Worm (Caenorhabditis elegans) whole organism, midembryonic: Measurements from ENCODE around the gene anoh-2.

Experiments used
- T22C8.4 ChIP-seq: fragments of 200-800 bp; sonication (Bioruptor generic); IDR thresholded peaks from 2 replicates; pipeline ENCODE4 v1.3.6; 2022; ENCODE audit warnings: missing genetic modification characterization, missing compliant biosample characterization
- cog-1 ChIP-seq: sonication (generic microtip); optimal IDR thresholded peaks from 2 replicates; lab custom pipeline; 2016; ENCODE audit warnings: missing genetic modification characterization, missing compliant biosample characterization
- flt-1 ChIP-seq: fragments of 200-800 bp; sonication (Bioruptor generic); IDR thresholded peaks from 2 replicates; pipeline ENCODE4 v1.3.6; 2022; ENCODE audit warnings: missing genetic modification characterization, missing compliant biosample characterization
- med-1 ChIP-seq: sonication (generic microtip); optimal IDR thresholded peaks from 2 replicates; lab custom pipeline; 2017; ENCODE audit warnings: missing genetic modification characterization, mild to moderate bottlenecking, missing compliant biosample characterization, antibody characterized with exemption, missing genetic modification reagents; ENCODE audit not compliant: insufficient read depth
- ref-1 ChIP-seq: fragments of 200-800 bp; sonication (Bioruptor generic); conservative IDR thresholded peaks from 2 replicates; pipeline ENCODE4 v1.3.6; 2022; ENCODE audit warnings: missing genetic modification reagents, missing genetic modification characterization, missing compliant biosample characterization
- tab-1 ChIP-seq: fragments of 200-800 bp; sonication (Bioruptor generic); IDR thresholded peaks from 2 replicates; pipeline ENCODE4 v1.3.6; 2022; ENCODE audit warnings: missing genetic modification characterization, missing compliant biosample characterization
- ztf-23 ChIP-seq: fragments of 200-800 bp; sonication (Bioruptor generic); IDR thresholded peaks from 2 replicates; pipeline ENCODE4 v1.3.6; 2022; ENCODE audit warnings: missing genetic modification reagents, missing genetic modification characterization, missing compliant biosample characterization
- ztf-29 ChIP-seq: fragments of 200-800 bp; sonication (Bioruptor generic); IDR thresholded peaks from 2 replicates; pipeline ENCODE4 v1.3.6; 2022; ENCODE audit warnings: missing genetic modification reagents, missing genetic modification characterization, missing compliant biosample characterization

DNA sequence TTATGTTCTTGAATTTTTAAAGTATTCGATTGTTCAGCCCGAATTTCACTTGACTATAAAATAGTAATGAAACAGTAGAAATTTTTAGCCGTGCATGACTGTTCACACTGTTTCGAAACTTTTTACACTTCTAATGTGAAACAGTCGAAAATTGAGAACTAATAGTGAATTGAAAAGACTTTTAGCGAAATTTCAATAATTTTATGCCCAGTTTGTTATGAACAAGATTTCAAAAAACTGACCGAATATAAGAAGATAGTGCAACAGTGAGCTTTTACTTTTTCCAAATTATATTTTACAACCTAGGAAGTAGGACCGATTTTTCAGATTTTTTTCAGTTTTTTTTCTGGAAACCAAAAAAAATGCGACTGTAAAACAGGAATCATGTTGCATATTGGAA, 46.8 kb downstream of the anoh-2 start:
- TF ChIP-seq ref-1 (GFP tag; lab: Robert Waterston, UW), result no peak
- no peak for TF ChIP-seq tab-1 (GFP tag; lab: Robert Waterston, UW)
- no peak for TF ChIP-seq flt-1 (GFP tag; lab: Robert Waterston, UW)
- no peak for TF ChIP-seq ztf-29 (GFP tag; lab: Robert Waterston, UW)
- TF ChIP-seq med-1 (GFP tag; lab: Kevin White, UChicago), result no peak
- no peak for TF ChIP-seq ztf-23
- no peak for TF ChIP-seq cog-1 (tag; lab: Kevin White, UChicago)
- no peak for TF ChIP-seq T22C8.4 (GFP tag; lab: Robert Waterston, UW)
